Worm (Caenorhabditis elegans): ENCODE data around the gene F59B10.4.

DNA sequence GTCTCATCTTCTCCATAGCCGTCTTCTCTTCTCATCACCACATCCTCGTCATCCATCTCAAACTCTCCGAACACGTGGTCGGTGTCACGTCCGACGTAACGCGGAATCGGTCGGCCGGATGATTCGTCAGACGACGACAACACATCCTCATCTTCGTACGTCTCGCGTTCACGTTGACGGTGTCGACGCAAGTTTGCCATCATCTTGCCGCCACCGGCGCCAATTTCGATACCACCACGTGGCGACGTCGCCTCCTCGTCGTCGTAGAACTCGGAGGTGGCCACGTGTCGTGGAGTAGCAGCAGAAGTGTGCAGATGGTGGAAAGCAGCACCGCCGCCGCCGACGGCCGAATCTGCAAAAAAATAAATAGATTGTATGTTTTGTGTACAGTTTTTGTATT, 28.4 kb upstream of the F59B10.4 start:
- no peak for TF ChIP-seq ZK185.1 (tag; optimal IDR thresholded peaks at IDR 0.05; ENCODE audit: poor library complexity, severe bottlenecking)
- TF ChIP-seq unc-62 (GFP tag; optimal IDR thresholded peaks at IDR 0.05) = no peak
- TF ChIP-seq akir-1 (GFP tag; optimal IDR thresholded peaks at IDR 0.05) = no peak
- peak; percentile 50 for TF ChIP-seq somi-1 (GFP tag; optimal IDR thresholded peaks at IDR 0.05)
- no peak for TF ChIP-seq snpc-1.1 (tag; optimal IDR thresholded peaks at IDR 0.05; ENCODE audit: insufficient read depth)
- no peak for TF ChIP-seq xnd-1 (tag; optimal IDR thresholded peaks at IDR 0.05)
- TF ChIP-seq Y79H2A.3 (GFP tag; conservative IDR thresholded peaks at IDR 0.05) = no peak
- TF ChIP-seq nhr-90 (tag; optimal IDR thresholded peaks at IDR 0.05) = no peak
- TF ChIP-seq ama-1 (optimal IDR thresholded peaks at IDR 0.05) = peak; percentile 62
- no peak for TF ChIP-seq ama-1 (GFP tag; optimal IDR thresholded peaks at IDR 0.05)
